Worm (Caenorhabditis elegans) whole organism, L4/young adult: ENCODE results near the gene H40L08.9.

Source experiments
- W03F9.2 ChIP-seq: fragments of 150-350 bp; optimal IDR thresholded peaks from 2 replicates; lab custom pipeline; 2014; ENCODE audit warnings: missing biosample characterization, missing genetic modification characterization
- dao-5 ChIP-seq: sonication (generic microtip); optimal IDR thresholded peaks from 2 replicates; lab custom pipeline; 2016; ENCODE audit warnings: missing genotype, missing genetic modification characterization, moderate library complexity, missing compliant biosample characterization
- him-1 ChIP-seq: sonication (generic microtip); optimal IDR thresholded peaks from 2 replicates; lab custom pipeline; 2016; ENCODE audit warnings: missing genotype, missing genetic modification reagents, missing genetic modification characterization, missing compliant biosample characterization

ce11 chrX:15027566-15027965 lies 48.7 kb downstream of the H40L08.9 start:
- no peak for TF ChIP-seq dao-5 (tag; lab: Kevin White, UChicago)
- TF ChIP-seq him-1, result no peak
- TF ChIP-seq W03F9.2 (tag; lab: Kevin White, UChicago), result no peak
